In the genomic region with DNA sequence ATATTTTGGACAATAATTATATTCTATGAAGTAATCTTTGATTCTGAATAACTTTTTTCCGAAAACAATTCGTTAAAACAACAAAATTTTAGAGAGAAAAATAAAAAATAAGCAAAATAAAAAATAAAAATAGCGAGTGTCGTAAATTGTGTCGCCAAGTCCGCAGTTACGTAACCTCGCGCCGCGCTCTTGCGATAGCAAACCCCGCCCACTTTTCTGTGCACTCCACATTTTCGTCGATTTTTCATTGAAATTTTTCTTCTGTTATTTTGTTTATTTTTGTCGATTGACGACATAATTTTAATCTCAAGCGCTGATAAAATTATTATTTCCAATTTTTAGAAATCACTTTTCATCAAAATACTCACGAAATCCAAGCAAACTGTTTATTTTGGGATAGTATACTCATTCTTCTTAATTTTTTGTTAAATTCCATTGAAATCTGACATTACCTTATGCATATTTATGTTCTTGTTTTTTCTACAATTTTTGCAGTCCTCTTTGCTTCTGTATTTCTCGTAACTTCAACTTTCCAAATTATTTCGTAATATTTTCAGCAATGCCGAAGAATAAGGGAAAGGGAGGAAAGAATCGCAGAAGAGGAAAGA, we compare ENCODE assay signal across 3 worm cellular contexts.
A peak's percentile ranks its signal among the peaks of the same experiment; 100 is the strongest.
TF ChIP-seq lines count a peak whose summit lies in the region.

TSS of gene eif-1.A (plus strand) at position 558 of the 608 bp plus-strand sequence.

TF ChIP-seq in whole organism, L2 larva, 48 proteins besides CTCF, POLR2A, EP300 and RAD21 (continued from another document):
- TF ChIP-seq mbf-1 (tag; optimal IDR thresholded peaks at IDR 0.05; lab: Kevin White, UChicago) (no peak), ztf-11 (tag; optimal IDR thresholded peaks at IDR 0.05; lab: Kevin White, UChicago) (no peak), unc-55 (GFP tag; optimal IDR thresholded peaks at IDR 0.05; lab: Kevin White, UChicago) (peak; percentile 79), ama-1 (optimal IDR thresholded peaks at IDR 0.05; lab: Kevin White, UChicago) (no peak), skn-1 (tag; optimal IDR thresholded peaks at IDR 0.05; lab: Kevin White, UChicago) (no peak), egl-27 (tag; optimal IDR thresholded peaks at IDR 0.05; lab: Kevin White, UChicago) (no peak), C34F6.9 (tag; optimal IDR thresholded peaks at IDR 0.05; lab: Kevin White, UChicago) (peak; percentile 76), nhr-12 (tag; optimal IDR thresholded peaks at IDR 0.05; lab: Kevin White, UChicago) (no peak), nhr-129 (tag; optimal IDR thresholded peaks at IDR 0.05; lab: Kevin White, UChicago) (peak; percentile 41), nhr-6 (tag; optimal IDR thresholded peaks at IDR 0.05; lab: Kevin White, UChicago) (no peak), zag-1 (tag; optimal IDR thresholded peaks at IDR 0.05; lab: Kevin White, UChicago) (no peak), lin-11 (tag; optimal IDR thresholded peaks at IDR 0.05; lab: Kevin White, UChicago) (peak; percentile 51), Y55F3AM.14 (GFP tag; optimal IDR thresholded peaks at IDR 0.05; lab: Kevin White, UChicago) (no peak), mdl-1 (tag; optimal IDR thresholded peaks at IDR 0.05; lab: Kevin White, UChicago) (no peak), peb-1 (tag; optimal IDR thresholded peaks at IDR 0.05; lab: Kevin White, UChicago) (no peak), unc-39 (tag; optimal IDR thresholded peaks at IDR 0.05; lab: Kevin White, UChicago) (no peak), nhr-77 (tag; optimal IDR thresholded peaks at IDR 0.05; lab: Kevin White, UChicago) (no peak), gmeb-1 (tag; optimal IDR thresholded peaks at IDR 0.05; lab: Kevin White, UChicago) (peak; percentile 53), elt-3 (tag; optimal IDR thresholded peaks at IDR 0.05; lab: Kevin White, UChicago) (no peak), ZK546.5 (tag; optimal IDR thresholded peaks at IDR 0.05; lab: Kevin White, UChicago) (no peak), blmp-1 (tag; optimal IDR thresholded peaks at IDR 0.05; lab: Kevin White, UChicago; ENCODE audit: insufficient read depth) (peak; percentile 19), dmd-4 (tag; optimal IDR thresholded peaks at IDR 0.05; lab: Kevin White, UChicago) (no peak), unc-62 (GFP tag; optimal IDR thresholded peaks at IDR 0.05; lab: Kevin White, UChicago) (no peak), crh-2 (tag; optimal IDR thresholded peaks at IDR 0.05; lab: Kevin White, UChicago) (peak; percentile 31), sma-3 (GFP tag; optimal IDR thresholded peaks at IDR 0.05; lab: Kevin White, UChicago) (peak; percentile 44), aly-2 (tag; optimal IDR thresholded peaks at IDR 0.05; lab: Kevin White, UChicago) (no peak), nhr-11 (tag; optimal IDR thresholded peaks at IDR 0.05; lab: Kevin White, UChicago) (no peak)

TF ChIP-seq in whole organism, L4 larva, 104 proteins besides CTCF, POLR2A, EP300 and RAD21 (continued from another document):
- no peak for TF ChIP-seq daf-16 (GFP tag; optimal IDR thresholded peaks at IDR 0.05; lab: Kevin White, UChicago)
- TF ChIP-seq daf-16 (tag; optimal IDR thresholded peaks at IDR 0.05; lab: Kevin White, UChicago): peak; percentile 40
- no peak for TF ChIP-seq R02D3.7 (tag; optimal IDR thresholded peaks at IDR 0.05; lab: Kevin White, UChicago)
- TF ChIP-seq snpc-1.2 (GFP tag; IDR thresholded peaks at IDR 0.05; lab: Robert Waterston, UW): peak; percentile 24; the same call in 1 of the 2 replicates
- TF ChIP-seq nhr-42 (GFP tag; IDR thresholded peaks at IDR 0.05; lab: Robert Waterston, UW): no peak
- peak; percentile 26 for TF ChIP-seq hlh-30 (tag; optimal IDR thresholded peaks at IDR 0.05; lab: Kevin White, UChicago; ENCODE audit: insufficient read depth)
- peak; percentile 45 for TF ChIP-seq nhr-6 (tag; optimal IDR thresholded peaks at IDR 0.05; lab: Kevin White, UChicago)
- peak in 1 of 2 experiments; percentile 85 for TF ChIP-seq lsy-2 (tag; optimal IDR thresholded peaks at IDR 0.05; lab: Kevin White, UChicago)
- TF ChIP-seq duxl-1 (tag; optimal IDR thresholded peaks at IDR 0.05; lab: Kevin White, UChicago; ENCODE audit: poor library complexity): no peak
- TF ChIP-seq ZK337.2 (GFP tag; IDR thresholded peaks at IDR 0.05; lab: Robert Waterston, UW): no peak
- TF ChIP-seq nhr-102 (tag; optimal IDR thresholded peaks at IDR 0.05; lab: Kevin White, UChicago): no peak
- no peak for TF ChIP-seq dmd-6 (GFP tag; IDR thresholded peaks at IDR 0.05; lab: Robert Waterston, UW)
- no peak for TF ChIP-seq D1046.2 (GFP tag; IDR thresholded peaks at IDR 0.05; lab: Robert Waterston, UW)
- peak; percentile 30 for TF ChIP-seq nhr-77 (tag; optimal IDR thresholded peaks at IDR 0.05; lab: Kevin White, UChicago)
TF ChIP-seq in whole organism, L4 larva: peak in this region for 14.

TF ChIP-seq in whole organism, mixed stage, embryonic, 35 proteins besides CTCF, POLR2A, EP300 and RAD21 (continued from another document):
- TF ChIP-seq unc-62 (GFP tag; optimal IDR thresholded peaks at IDR 0.05; lab: Kevin White, UChicago): no peak
- TF ChIP-seq nhr-76 (tag; optimal IDR thresholded peaks at IDR 0.05; lab: Kevin White, UChicago): no peak
- no peak for TF ChIP-seq nhr-28 (tag; optimal IDR thresholded peaks at IDR 0.05; lab: Kevin White, UChicago)
- no peak for TF ChIP-seq elt-1 (tag; optimal IDR thresholded peaks at IDR 0.05; lab: Kevin White, UChicago; ENCODE audit: borderline replicate concordance, insufficient read depth)
- TF ChIP-seq lsy-2 (tag; optimal IDR thresholded peaks at IDR 0.05; lab: Kevin White, UChicago): peak; percentile 75
- peak; percentile 3 for TF ChIP-seq drap-1 (GFP tag; optimal IDR thresholded peaks at IDR 0.05; lab: Kevin White, UChicago)
- TF ChIP-seq unc-39 (tag; optimal IDR thresholded peaks at IDR 0.05; lab: Kevin White, UChicago): no peak
